Worm (Caenorhabditis elegans): Measurements from ENCODE around the gene Y38E10A.17.

DNA sequence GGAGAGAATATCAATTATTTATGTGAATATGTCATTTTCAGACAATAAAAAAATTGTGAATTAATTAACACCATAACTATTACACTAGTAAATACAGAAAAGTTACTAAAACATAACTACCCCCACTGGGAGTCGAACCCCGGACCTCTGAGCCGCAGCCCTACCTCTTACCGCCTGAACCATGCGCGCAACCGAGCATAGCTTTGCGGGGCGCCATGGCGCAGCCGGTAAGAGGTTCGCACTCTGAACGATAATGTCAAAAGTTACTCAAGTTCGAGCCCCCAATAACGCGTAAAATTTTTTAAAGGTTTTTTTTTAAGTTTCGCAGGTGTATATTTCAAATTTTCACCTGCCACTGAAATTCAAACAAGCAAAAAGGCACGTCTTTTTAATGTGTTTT, 31.4 kb upstream of the Y38E10A.17 start:
- TF ChIP-seq lin-35 (GFP tag; optimal IDR thresholded peaks at IDR 0.05) (no peak), F16B12.6 (tag; optimal IDR thresholded peaks at IDR 0.05) (no peak), mdl-1 (tag; optimal IDR thresholded peaks at IDR 0.05) (no peak)
